Fruit fly (Drosophila melanogaster): ENCODE measurements around the gene Irk3.

Irk3 gene

dm6 chr2L:18702721-18703488, 10.6 kb downstream of the Irk3 start, which contains the start of the genes CG10376 and CG10343:
Gene CG10376 (minus strand): TSS chr2L:18703105.
Gene CG10343 (plus strand): TSS chr2L:18703473.
- TF ChIP-seq CG1024 (GFP tag; IDR thresholded peaks at IDR 0.05) (peak; percentile 83), gcm (GFP tag; optimal IDR thresholded peaks at IDR 0.05) (peak; percentile 80), CG14860 (GFP tag; IDR thresholded peaks at IDR 0.05; ENCODE audit: partially characterized antibody) (peak; percentile 58; the same call in 2 of the 3 replicates), ranshi (GFP tag; IDR thresholded peaks at IDR 0.05) (peak; percentile 83; the same call in 1 of the 2 replicates), al (GFP tag; IDR thresholded peaks at IDR 0.05) (peak; percentile 85), CG3281 (GFP tag; optimal IDR thresholded peaks at IDR 0.05) (peak; percentile 77), HHEX (GFP tag; optimal IDR thresholded peaks at IDR 0.05) (peak; percentile 77), grau (tag; optimal IDR thresholded peaks at IDR 0.05) (peak; percentile 93), z (GFP tag; IDR thresholded peaks at IDR 0.05) (no peak), Pdp1 (GFP tag; optimal IDR thresholded peaks at IDR 0.05) (peak; percentile 28 to 71), CG4360 (GFP tag; IDR thresholded peaks at IDR 0.05) (no peak), CG6683 (GFP tag; optimal IDR thresholded peaks at IDR 0.05) (peak; percentile 68), tna (GFP tag; IDR thresholded peaks at IDR 0.05; ENCODE audit: partially characterized antibody) (peak; percentile 35), gsb-n (tag; optimal IDR thresholded peaks at IDR 0.05) (peak; percentile 90), CG18764 (GFP tag; optimal IDR thresholded peaks at IDR 0.05) (peak; percentile 76), Lpt (GFP tag; optimal IDR thresholded peaks at IDR 0.05) (no peak), odd (GFP tag; optimal IDR thresholded peaks at IDR 0.05) (peak; percentile 59), cwo (GFP tag; optimal IDR thresholded peaks at IDR 0.05) (peak; percentile 28), CG13287 (GFP tag; IDR thresholded peaks at IDR 0.05; ENCODE audit: partially characterized antibody) (no peak; the same call in 1 of the 2 replicates), Dfd (GFP tag; optimal IDR thresholded peaks at IDR 0.05) (peak; percentile 21 to 90), B-H2 (GFP tag; optimal IDR thresholded peaks at IDR 0.05) (peak; percentile 86), kah (GFP tag; optimal IDR thresholded peaks at IDR 0.05) (peak; percentile 54), CG5180 (GFP tag; optimal IDR thresholded peaks at IDR 0.05) (no peak), br (optimal IDR thresholded peaks at IDR 0.05) (no peak), mld (GFP tag; IDR thresholded peaks at IDR 0.05; ENCODE audit: partially characterized antibody) (peak; percentile 73; the same call in 2 of the 3 replicates), CG11456 (GFP tag; IDR thresholded peaks at IDR 0.05) (peak; percentile 76; the same call in 2 of the 3 replicates), klu (GFP tag; IDR thresholded peaks at IDR 0.05) (peak; percentile 85; the same call in 1 of the 2 replicates), Gug (GFP tag; IDR thresholded peaks at IDR 0.05) (peak; percentile 86), Ptx1 (GFP tag; IDR thresholded peaks at IDR 0.05) (peak; percentile 93), Trl (optimal IDR thresholded peaks at IDR 0.05) (no peak), Trl (GFP tag; optimal IDR thresholded peaks at IDR 0.05) (peak; percentile 48), CG13123 (GFP tag; optimal IDR thresholded peaks at IDR 0.05) (peak; percentile 55), prd (optimal IDR thresholded peaks at IDR 0.05) (no peak), prd (GFP tag; IDR thresholded peaks at IDR 0.05) (peak; percentile 93), Blimp-1 (GFP tag; optimal IDR thresholded peaks at IDR 0.05) (peak; percentile 81), amos (GFP tag; IDR thresholded peaks at IDR 0.05; ENCODE audit: partially characterized antibody) (no peak), ara (GFP tag; IDR thresholded peaks at IDR 0.05) (no peak), Hr3 (GFP tag; optimal IDR thresholded peaks at IDR 0.05) (peak; percentile 94), lov (optimal IDR thresholded peaks at IDR 0.05) (no peak), lov (GFP tag; IDR thresholded peaks at IDR 0.05) (no peak), croc (GFP tag; conservative IDR thresholded peaks at IDR 0.05) (peak; percentile 87), CG31224 (GFP tag; IDR thresholded peaks at IDR 0.05) (peak; percentile 82), CG6854 (GFP tag; optimal IDR thresholded peaks at IDR 0.05) (no peak), sna (GFP tag; IDR thresholded peaks at IDR 0.05; ENCODE audit: partially characterized antibody) (0 out of 2 replicates have a peak, but pooled peaks have one; percentile 32), chm (GFP tag; IDR thresholded peaks at IDR 0.05) (0 out of 2 replicates have a peak, but pooled peaks have one; percentile 26), CG2120 (GFP tag; optimal IDR thresholded peaks at IDR 0.05) (peak; percentile 84), ap (GFP tag; IDR thresholded peaks at IDR 0.05) (peak; percentile 64), yki (optimal IDR thresholded peaks at IDR 0.05) (no peak), Optix (GFP tag; IDR thresholded peaks at IDR 0.05) (0 out of 3 replicates have a peak, but pooled peaks have one; percentile 41), Deaf1 (tag; optimal IDR thresholded peaks at IDR 0.05) (peak; percentile 65)

Measured in whole organism, embryonic.